Fruit fly (Drosophila melanogaster) whole organism, embryonic: Measurements from ENCODE around the gene cbt.

Experiments
- Antp ChIP-seq: fragments of 200-800 bp; sonication (Bioruptor generic); optimal IDR thresholded peaks from 3 replicates; lab custom pipeline; 2016; ENCODE audit warnings: missing biosample characterization, missing genetic modification characterization
- Atf6 ChIP-seq: fragments of 200-800 bp; sonication (Bioruptor generic); IDR thresholded peaks from 2 replicates; pipeline ENCODE4 v1.3.6; 2022; ENCODE audit warnings: missing biosample characterization, missing genetic modification characterization
- Bdp1 ChIP-seq: fragments of 200-800 bp; sonication (Bioruptor generic); optimal IDR thresholded peaks from 3 replicates; lab custom pipeline; 2016; ENCODE audit warnings: missing biosample characterization, missing genetic modification characterization
- CG10959 ChIP-seq: fragments of 200-800 bp; sonication (Bioruptor generic); IDR thresholded peaks from 2 replicates; pipeline ENCODE4 v1.3.6; 2022; ENCODE audit warnings: missing biosample characterization, missing genetic modification characterization
- CG11247 ChIP-seq: fragments of 200-800 bp; sonication (Bioruptor generic); IDR thresholded peaks from 2 replicates; pipeline ENCODE4 v1.3.6; 2022; ENCODE audit warnings: missing biosample characterization, missing genetic modification characterization
- CG13624 ChIP-seq: fragments of 200-800 bp; sonication (Bioruptor generic); optimal IDR thresholded peaks from 2 replicates; lab custom pipeline; 2016; ENCODE audit warnings: missing biosample characterization, missing genetic modification characterization
- CG16815 ChIP-seq: fragments of 200-800 bp; sonication (Bioruptor generic); optimal IDR thresholded peaks from 3 replicates; lab custom pipeline; 2017; ENCODE audit warnings: missing biosample characterization, mild to moderate bottlenecking, missing genetic modification characterization
- CG17612 ChIP-seq: fragments of 200-800 bp; sonication (Bioruptor generic); IDR thresholded peaks from 2 replicates; pipeline ENCODE4 v1.3.6; 2022; ENCODE audit warnings: missing biosample characterization, missing genetic modification characterization
- CG18476 ChIP-seq: fragments of 200-800 bp; sonication (Bioruptor generic); optimal IDR thresholded peaks from 2 replicates; lab custom pipeline; 2016; ENCODE audit warnings: missing biosample characterization, mild to moderate bottlenecking, missing genetic modification characterization
- CG18619 ChIP-seq: fragments of 200-800 bp; sonication (Bioruptor generic); optimal IDR thresholded peaks from 3 replicates; lab custom pipeline; 2017; ENCODE audit warnings: missing biosample characterization, mild to moderate bottlenecking, missing genetic modification characterization
- CG2116 ChIP-seq: fragments of 200-800 bp; sonication (Bioruptor generic); optimal IDR thresholded peaks from 3 replicates; lab custom pipeline; 2018; ENCODE audit warnings: missing biosample characterization, mild to moderate bottlenecking, missing genetic modification characterization
- CG2199 ChIP-seq: fragments of 200-800 bp; sonication (Bioruptor generic); IDR thresholded peaks from 3 replicates; pipeline ENCODE4 v1.3.6; 2022; ENCODE audit warnings: missing biosample characterization, missing genetic modification characterization
- CG32772 ChIP-seq: fragments of 200-800 bp; sonication (Bioruptor generic); IDR thresholded peaks from 2 replicates; pipeline ENCODE4 v1.3.6; 2022; ENCODE audit warnings: missing biosample characterization, missing genetic modification characterization
- CG3281 ChIP-seq: fragments of 200-800 bp; sonication (Bioruptor generic); optimal IDR thresholded peaks from 3 replicates; lab custom pipeline; 2017; ENCODE audit warnings: missing biosample characterization, mild to moderate bottlenecking, missing genetic modification characterization
- CG3726 ChIP-seq: fragments of 200-800 bp; sonication (Bioruptor generic); IDR thresholded peaks from 3 replicates; pipeline ENCODE4, ENCODE4 v1.3.6; 2022; ENCODE audit warnings: missing biosample characterization, missing genetic modification characterization
- CG3847 ChIP-seq: fragments of 200-800 bp; sonication (Bioruptor generic); IDR thresholded peaks from 2 replicates; pipeline ENCODE4 v1.3.6; 2022; ENCODE audit warnings: missing biosample characterization, missing genetic modification characterization
- CG4360 ChIP-seq: fragments of 200-800 bp; sonication (Bioruptor generic); IDR thresholded peaks from 2 replicates; pipeline ENCODE4 v1.3.6; 2022; ENCODE audit warnings: missing biosample characterization, missing genetic modification characterization
- CG6854 ChIP-seq: fragments of 200-800 bp; sonication (Bioruptor generic); optimal IDR thresholded peaks from 3 replicates; lab custom pipeline; 2017; ENCODE audit warnings: missing biosample characterization, mild to moderate bottlenecking, missing genetic modification characterization
- CG8765 ChIP-seq: fragments of 200-800 bp; sonication (Bioruptor generic); IDR thresholded peaks from 2 replicates; pipeline ENCODE4 v1.3.6; 2022; ENCODE audit warnings: missing biosample characterization, missing genetic modification characterization
- CG9215 ChIP-seq: fragments of 200-800 bp; sonication (Bioruptor generic); IDR thresholded peaks from 2 replicates; pipeline ENCODE4 v1.3.6; 2022; ENCODE audit warnings: missing biosample characterization, missing genetic modification characterization
- Camta ChIP-seq: fragments of 200-800 bp; sonication (Bioruptor generic); optimal IDR thresholded peaks from 2 replicates; lab custom pipeline; 2016; ENCODE audit warnings: missing biosample characterization, missing genetic modification characterization
- Gug ChIP-seq: fragments of 200-800 bp; sonication (Bioruptor generic); IDR thresholded peaks from 4 replicates; pipeline ENCODE4 v1.3.6; 2022; ENCODE audit warnings: missing biosample characterization, missing genetic modification characterization
- Jarid2 ChIP-seq: fragments of 200-800 bp; sonication (Bioruptor generic); optimal IDR thresholded peaks from 3 replicates; lab custom pipeline; 2017; ENCODE audit warnings: mild to moderate bottlenecking, missing biosample characterization, missing genetic modification reagents, missing genetic modification characterization
- Lim3 ChIP-seq: fragments of 200-800 bp; sonication (Bioruptor generic); IDR thresholded peaks from 2 replicates; pipeline ENCODE4 v1.3.6; 2022; ENCODE audit warnings: missing biosample characterization, missing genetic modification characterization
- Mrtf ChIP-seq: fragments of 200-800 bp; sonication (Bioruptor generic); IDR thresholded peaks from 3 replicates; pipeline ENCODE4 v1.3.6; 2022; ENCODE audit warnings: missing biosample characterization, missing genetic modification characterization
- Opbp ChIP-seq: fragments of 200-800 bp; sonication (Bioruptor generic); IDR thresholded peaks from 3 replicates; pipeline ENCODE4 v1.3.6; 2022; ENCODE audit warnings: missing biosample characterization, missing genetic modification characterization; ENCODE audit not compliant: partially characterized antibody
- Poxn ChIP-seq: fragments of 200-800 bp; sonication (Bioruptor generic); IDR thresholded peaks from 2 replicates; pipeline ENCODE4 v1.3.6; 2022; ENCODE audit warnings: missing biosample characterization, missing genetic modification characterization
- Ptx1 ChIP-seq: fragments of 200-800 bp; sonication (Bioruptor generic); IDR thresholded peaks from 2 replicates; pipeline ENCODE4 v1.3.6; 2022; ENCODE audit warnings: missing biosample characterization, missing genetic modification characterization
- Six4 ChIP-seq: fragments of 200-800 bp; sonication (Bioruptor generic); optimal IDR thresholded peaks from 2 replicates; lab custom pipeline; 2016; ENCODE audit warnings: missing biosample characterization, missing genetic modification characterization
- Xbp1 ChIP-seq: fragments of 200-800 bp; sonication (Bioruptor generic); optimal IDR thresholded peaks from 3 replicates; lab custom pipeline; 2016; ENCODE audit warnings: missing biosample characterization, mild to moderate bottlenecking, missing genetic modification characterization
- ac ChIP-seq: fragments of 200-800 bp; sonication (Bioruptor generic); optimal IDR thresholded peaks from 3 replicates; lab custom pipeline; 2017; ENCODE audit warnings: missing biosample characterization, mild to moderate bottlenecking, missing genetic modification characterization
- ara ChIP-seq: fragments of 200-800 bp; sonication (Bioruptor generic); IDR thresholded peaks from 2 replicates; pipeline ENCODE4 v1.3.6; 2022; ENCODE audit warnings: missing biosample characterization, missing genetic modification characterization
- chif ChIP-seq, 2 experiments: fragments of 200-800 bp; sonication (Bioruptor generic); optimal IDR thresholded peaks; 3 replicates each; lab custom pipeline; 2016; ENCODE audit warnings: missing biosample characterization in 2 of 2, missing genetic modification characterization in 2 of 2
- dati ChIP-seq: fragments of 200-800 bp; sonication (Bioruptor generic); IDR thresholded peaks from 2 replicates; pipeline ENCODE4 v1.3.6; 2022; ENCODE audit warnings: missing biosample characterization, missing genetic modification characterization
- ems ChIP-seq: fragments of 200-800 bp; sonication (Bioruptor generic); optimal IDR thresholded peaks from 3 replicates; lab custom pipeline; 2016; ENCODE audit warnings: missing biosample characterization, missing genetic modification characterization
- ewg ChIP-seq: fragments of 200-800 bp; sonication (Bioruptor generic); optimal IDR thresholded peaks from 3 replicates; lab custom pipeline; 2017; ENCODE audit warnings: mild to moderate bottlenecking, missing biosample characterization, missing genetic modification reagents, missing genetic modification characterization
- grau ChIP-seq: fragments of 200-800 bp; optimal IDR thresholded peaks from 3 replicates; lab custom pipeline; 2019; ENCODE audit warnings: missing biosample characterization, mild to moderate bottlenecking, missing genetic modification characterization, moderate library complexity
- h ChIP-seq: fragments of >200 bp; optimal IDR thresholded peaks from 2 replicates; lab custom pipeline; 2017
- lab ChIP-seq: fragments of 200-800 bp; sonication (Bioruptor generic); optimal IDR thresholded peaks from 3 replicates; lab custom pipeline; 2017; ENCODE audit warnings: missing biosample characterization, missing genetic modification characterization, mild to moderate bottlenecking, moderate library complexity, missing genetic modification reagents
- luna ChIP-seq: fragments of 200-800 bp; sonication (Bioruptor generic); optimal IDR thresholded peaks from 2 replicates; lab custom pipeline; 2016; ENCODE audit warnings: missing biosample characterization, missing genetic modification characterization
- maf-S ChIP-seq: fragments of 200-800 bp; sonication (Bioruptor generic); optimal IDR thresholded peaks from 2 replicates; lab custom pipeline; 2016; ENCODE audit warnings: missing biosample characterization, missing genetic modification characterization
- odd ChIP-seq: fragments of 200-800 bp; sonication (Bioruptor generic); optimal IDR thresholded peaks from 2 replicates; lab custom pipeline; 2017; ENCODE audit warnings: missing biosample characterization, mild to moderate bottlenecking, missing genetic modification characterization
- pb ChIP-seq: fragments of 200-800 bp; sonication (Bioruptor generic); optimal IDR thresholded peaks from 3 replicates; lab custom pipeline; 2016; ENCODE audit warnings: missing biosample characterization, missing genetic modification characterization
- pzg ChIP-seq: fragments of 200-800 bp; sonication (Bioruptor generic); optimal IDR thresholded peaks from 3 replicates; lab custom pipeline; 2018; ENCODE audit warnings: missing biosample characterization, mild to moderate bottlenecking, missing genetic modification characterization, moderate library complexity
- sc ChIP-seq, 3 experiments: fragments of >200 bp in 2 of 3; fragments of 200-800 bp in 1 of 3; sonication (Bioruptor generic) in 1 of 3; optimal IDR thresholded peaks; 2 replicates in 2 of 3; 3 replicates in 1 of 3; lab custom pipeline; 2017; ENCODE audit warnings: mild to moderate bottlenecking in 1 of 3, missing biosample characterization in 1 of 3, missing genetic modification characterization in 1 of 3, missing genetic modification reagents in 1 of 3
- slbo ChIP-seq: fragments of 200-800 bp; sonication (Bioruptor generic); IDR thresholded peaks from 2 replicates; pipeline ENCODE4 v1.3.6; 2022; ENCODE audit warnings: missing biosample characterization, missing genetic modification characterization
- so ChIP-seq: fragments of 200-800 bp; sonication (Bioruptor generic); IDR thresholded peaks from 3 replicates; pipeline ENCODE4 v1.3.6; 2022; ENCODE audit warnings: missing biosample characterization, missing genetic modification characterization
- sob ChIP-seq: fragments of 200-800 bp; sonication (Bioruptor generic); IDR thresholded peaks from 2 replicates; pipeline ENCODE4 v1.3.6; 2022; ENCODE audit warnings: missing biosample characterization, missing genetic modification characterization
- ssp ChIP-seq: fragments of 200-800 bp; sonication (Bioruptor generic); IDR thresholded peaks from 2 replicates; pipeline ENCODE4 v1.3.6; 2022; ENCODE audit warnings: missing biosample characterization, missing genetic modification characterization
- trem ChIP-seq: fragments of 200-800 bp; optimal IDR thresholded peaks from 3 replicates; lab custom pipeline; 2019; ENCODE audit warnings: missing biosample characterization, mild to moderate bottlenecking, missing genetic modification characterization, moderate library complexity
- twi ChIP-seq: fragments of 200-800 bp; optimal IDR thresholded peaks from 2 replicates; lab custom pipeline; 2019; ENCODE audit warnings: missing biosample characterization, mild to moderate bottlenecking, missing genetic modification characterization, moderate library complexity
- zfh1 ChIP-seq: fragments of 200-800 bp; sonication (Bioruptor generic); IDR thresholded peaks from 3 replicates; pipeline ENCODE4 v1.3.6; 2022; ENCODE audit warnings: missing biosample characterization, missing genetic modification characterization

Gene cbt

dm6 chr2L:510534-511014 is 31.1 kb upstream of the cbt start (continued):
- TF ChIP-seq sc (optimal IDR thresholded peaks at IDR 0.05; lab: Kevin White, UChicago): no peak
- peak; percentile 83 for TF ChIP-seq sc (GFP tag; optimal IDR thresholded peaks at IDR 0.05; lab: Kevin White, UChicago)
- peak; percentile 64 for TF ChIP-seq twi (tag; lab: Kevin White, UChicago)
- TF ChIP-seq lab (GFP tag; lab: Kevin White, UChicago): peak; percentile 77
- no peak for TF ChIP-seq Opbp (GFP tag; lab: Robert Waterston, UW)
- peak; percentile 68 for TF ChIP-seq Jarid2
- peak; percentile 2 for TF ChIP-seq ems
- peak; percentile 72 for TF ChIP-seq Camta
- no peak for TF ChIP-seq luna (GFP tag; lab: Kevin White, UChicago)
- TF ChIP-seq CG16815 (GFP tag; lab: Kevin White, UChicago): peak; percentile 7
- TF ChIP-seq grau: peak; percentile 44
- peak; percentile 7 for TF ChIP-seq Xbp1 (GFP tag; lab: Kevin White, UChicago)
- no peak for TF ChIP-seq h (lab: Kevin White, UChicago)
- TF ChIP-seq ewg: peak; percentile 47
- TF ChIP-seq Lim3 (GFP tag; lab: Robert Waterston, UW): no peak
- TF ChIP-seq chif (GFP tag; optimal IDR thresholded peaks at IDR 0.05; lab: Kevin White, UChicago): peak; percentile 59 to 76
- peak; percentile 76 for TF ChIP-seq Six4 (GFP tag; lab: Kevin White, UChicago)
- no peak for TF ChIP-seq dati (GFP tag; lab: Robert Waterston, UW)
- TF ChIP-seq ssp (GFP tag; lab: Robert Waterston, UW): no peak
- TF ChIP-seq CG18619 (GFP tag; lab: Kevin White, UChicago): peak; percentile 52
- peak; percentile 84 for TF ChIP-seq odd (GFP tag; lab: Kevin White, UChicago)
- TF ChIP-seq CG8765 (GFP tag; lab: Robert Waterston, UW): no peak
- TF ChIP-seq Mrtf (GFP tag; lab: Robert Waterston, UW): no peak
- TF ChIP-seq CG2116 (GFP tag; lab: Kevin White, UChicago): peak; percentile 57
- TF ChIP-seq sob (GFP tag; lab: Robert Waterston, UW): peak; percentile 50
- no peak for TF ChIP-seq CG17612
- peak; percentile 68; the same call in 2 of the 3 replicates for TF ChIP-seq zfh1
- TF ChIP-seq so (GFP tag; lab: Robert Waterston, UW): peak; percentile 68; the same call in 2 of the 3 replicates
- no peak for TF ChIP-seq CG3726 (GFP tag; lab: Robert Waterston, UW)
- TF ChIP-seq Poxn (GFP tag; lab: Robert Waterston, UW): no peak
- peak; percentile 59; the same call in 1 of the 2 replicates for TF ChIP-seq Atf6 (GFP tag; lab: Robert Waterston, UW)
- TF ChIP-seq CG11247: no peak
- no peak; the same call in 1 of the 3 replicates for TF ChIP-seq CG2199 (GFP tag; lab: Robert Waterston, UW)
- peak; percentile 27 for TF ChIP-seq CG13624 (GFP tag; lab: Kevin White, UChicago)
- peak; percentile 48 for TF ChIP-seq maf-S (GFP tag; lab: Kevin White, UChicago)
- TF ChIP-seq CG9215 (GFP tag; lab: Robert Waterston, UW): no peak
- peak; percentile 97 for TF ChIP-seq ac (GFP tag; lab: Kevin White, UChicago)
- no peak for TF ChIP-seq slbo (GFP tag; lab: Robert Waterston, UW)
- peak; percentile 60 for TF ChIP-seq pb
- TF ChIP-seq pzg: no peak
- no peak for TF ChIP-seq CG3847
- TF ChIP-seq Ptx1 (GFP tag; lab: Robert Waterston, UW): no peak
- TF ChIP-seq CG18476 (GFP tag; lab: Kevin White, UChicago): no peak
- peak; percentile 43 for TF ChIP-seq CG3281 (GFP tag; lab: Kevin White, UChicago)
- peak; percentile 90 for TF ChIP-seq CG4360 (GFP tag; lab: Robert Waterston, UW)
- TF ChIP-seq Gug: no peak
- TF ChIP-seq trem (tag; lab: Kevin White, UChicago): peak; percentile 51
- peak; percentile 65 for TF ChIP-seq CG6854 (GFP tag; lab: Kevin White, UChicago)
- TF ChIP-seq CG32772: no peak; the same call in 1 of the 2 replicates
- TF ChIP-seq Antp: peak; percentile 47
- peak; percentile 21; the same call in 1 of the 2 replicates for TF ChIP-seq CG10959 (GFP tag; lab: Robert Waterston, UW)
- TF ChIP-seq ara: peak; percentile 65; the same call in 1 of the 2 replicates
- peak; percentile 23 for TF ChIP-seq Bdp1 (GFP tag; lab: Kevin White, UChicago)
